Fruit fly (Drosophila melanogaster) Kc167 (cell line): Measurements from ENCODE around the gene Dlip1.

Experiments used
- Myc ChIP-seq: fragments of >200 bp; optimal IDR thresholded peaks from 2 replicates; lab custom pipeline; 2017; ENCODE audit warnings: missing external identifiers
- Sin3A ChIP-seq: fragments of >200 bp; optimal IDR thresholded peaks from 2 replicates; lab custom pipeline; 2018; ENCODE audit warnings: missing external identifiers
- h ChIP-seq: fragments of >200 bp; optimal IDR thresholded peaks from 3 replicates; lab custom pipeline; 2018; ENCODE audit warnings: missing external identifiers
- insv ChIP-seq: fragments of >200 bp; optimal IDR thresholded peaks from 3 replicates; lab custom pipeline; 2018; ENCODE audit warnings: missing external identifiers
- psq ChIP-seq: fragments of >200 bp; optimal IDR thresholded peaks from 2 replicates; lab custom pipeline; 2017; ENCODE audit warnings: missing external identifiers
- ttk ChIP-seq: sonication (Bioruptor generic); optimal IDR thresholded peaks from 2 replicates; lab custom pipeline; 2017; ENCODE audit warnings: missing external identifiers

Gene Dlip1

DNA sequence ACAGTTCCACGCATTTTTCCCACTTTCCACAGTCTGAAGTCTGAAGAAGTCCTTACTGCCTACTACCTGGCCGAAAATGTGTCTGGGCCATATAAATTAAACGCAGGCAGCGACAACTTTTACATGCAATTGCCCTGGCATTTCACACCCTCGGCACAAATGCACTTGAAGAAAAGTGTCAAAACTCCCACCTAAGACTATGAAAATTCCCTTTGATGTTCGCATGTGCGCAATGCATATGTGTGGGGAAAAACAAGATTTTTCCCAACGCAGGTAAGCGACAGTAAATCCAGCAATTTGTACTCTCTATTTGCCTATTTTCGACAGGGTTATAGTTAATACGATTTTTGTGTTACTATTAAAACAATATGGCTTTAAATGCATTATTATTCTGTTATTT is 29.0 kb upstream of the Dlip1 start:
- TF ChIP-seq h (no peak), ttk (lab: Kevin White, UChicago) (no peak), psq (lab: Kevin White, UChicago) (no peak), Myc (no peak), Sin3A (lab: Kevin White, UChicago) (no peak), insv (lab: Kevin White, UChicago) (no peak)

DNA sequence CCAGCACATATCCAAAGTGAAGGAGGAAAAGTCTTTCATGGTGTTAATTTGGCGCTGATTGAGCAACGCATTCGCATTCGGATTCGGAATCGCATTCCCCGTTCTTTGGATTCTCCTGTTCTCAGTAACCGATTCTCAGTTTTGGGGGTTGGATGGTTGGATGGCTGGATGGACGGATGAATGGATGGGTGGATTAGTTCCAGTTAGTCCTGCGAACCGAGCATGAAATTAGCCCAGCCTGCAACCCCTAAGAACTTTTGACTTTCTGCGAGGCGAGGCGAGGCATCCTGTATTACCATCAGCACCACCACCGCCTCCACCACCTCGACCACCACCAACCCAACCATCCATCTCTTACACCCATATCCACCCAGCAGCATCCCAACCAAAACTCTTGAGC is 28.2 kb upstream of the Dlip1 start:
- TF ChIP-seq ttk (lab: Kevin White, UChicago) (no peak), insv (lab: Kevin White, UChicago) (no peak), h (no peak), psq (lab: Kevin White, UChicago) (no peak), Sin3A (lab: Kevin White, UChicago) (no peak), Myc (no peak)

DNA sequence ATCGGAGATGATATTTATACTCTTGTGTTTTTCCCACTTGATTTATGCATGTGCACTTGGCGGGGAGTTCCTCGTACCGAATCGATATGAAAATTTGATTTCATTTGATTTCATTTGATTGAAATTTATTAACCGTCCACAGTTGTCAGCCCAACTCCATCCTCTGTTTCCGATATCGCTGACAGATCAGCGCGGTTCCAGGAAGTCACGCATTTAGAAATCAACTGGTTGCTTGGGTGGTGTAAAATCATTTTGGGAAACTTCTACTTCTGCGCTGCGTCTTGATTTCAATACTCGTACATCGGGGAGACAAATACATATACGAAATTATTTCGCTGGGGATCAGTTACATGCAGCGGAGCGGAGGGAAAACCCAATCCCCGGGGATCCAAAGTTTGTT is 26.9 kb upstream of the Dlip1 start:
- TF ChIP-seq Myc (no peak), psq (lab: Kevin White, UChicago) (no peak), Sin3A (lab: Kevin White, UChicago) (no peak), ttk (lab: Kevin White, UChicago) (no peak), h (no peak), insv (lab: Kevin White, UChicago) (no peak)

DNA sequence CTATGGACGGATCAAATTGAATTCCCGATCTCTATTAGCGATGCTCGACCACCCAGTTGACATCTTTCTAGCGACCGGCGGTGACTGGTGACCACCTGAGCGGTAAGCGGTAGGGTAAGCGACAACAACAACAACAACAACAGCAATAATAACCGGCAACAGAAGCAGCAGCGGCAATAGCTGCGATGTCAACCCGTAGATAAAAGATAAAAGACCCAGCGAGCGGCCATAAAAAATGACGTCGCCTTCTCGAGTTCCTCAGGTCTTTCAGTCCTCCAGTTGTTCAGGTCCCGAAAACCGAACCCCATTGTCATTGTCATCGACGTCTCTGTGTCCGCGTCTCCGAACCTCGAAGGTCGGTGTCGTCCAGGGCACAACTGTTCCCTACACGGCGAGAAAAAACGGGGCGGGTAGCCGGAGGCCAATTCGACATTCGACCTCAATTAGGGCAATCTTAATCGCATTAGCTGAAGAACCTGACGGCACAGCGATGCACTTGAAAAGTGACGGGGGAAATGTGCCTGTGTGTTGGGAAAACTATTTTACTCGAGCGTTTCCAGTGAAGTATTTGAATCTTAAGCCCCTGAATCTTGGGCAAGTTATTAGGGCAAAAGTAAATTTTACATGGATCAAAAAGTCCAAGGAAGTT is 25.7 kb upstream of the Dlip1 start:
- TF ChIP-seq h: no peak
- no peak for TF ChIP-seq ttk (lab: Kevin White, UChicago)
- no peak for TF ChIP-seq psq (lab: Kevin White, UChicago)
- no peak for TF ChIP-seq Sin3A (lab: Kevin White, UChicago)

DNA sequence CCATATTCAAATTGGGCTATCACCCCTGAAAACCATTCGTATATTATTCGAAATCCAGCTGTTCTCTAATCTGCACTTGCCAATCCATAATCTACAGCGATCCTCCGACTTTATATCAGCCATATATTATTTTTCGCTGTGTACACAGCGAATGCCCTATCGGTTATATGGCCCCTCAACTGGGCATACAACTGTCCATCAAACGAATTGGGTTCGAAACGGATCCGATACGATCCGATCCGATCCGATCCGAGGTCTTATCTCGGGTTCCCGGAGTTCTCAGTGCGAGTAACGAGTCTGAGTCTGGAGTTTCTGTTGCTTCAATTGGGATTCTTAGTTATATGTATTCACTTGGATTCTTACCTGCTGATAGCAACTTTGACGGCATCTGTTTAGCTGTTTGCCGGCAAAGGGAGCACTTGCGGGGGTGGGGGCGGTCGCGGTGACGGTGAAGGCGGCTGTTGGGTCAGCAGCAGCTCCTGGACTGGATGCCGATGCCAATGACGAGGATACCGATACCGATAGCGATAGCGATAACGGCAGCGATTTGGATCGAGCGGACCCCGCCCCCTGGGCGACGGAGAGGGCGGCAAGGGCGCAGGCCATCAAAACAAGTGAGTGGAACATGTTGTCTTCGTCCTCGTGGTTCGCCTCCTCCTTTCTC is 24.7 kb upstream of the Dlip1 start:
- TF ChIP-seq ttk (lab: Kevin White, UChicago) (no peak), psq (lab: Kevin White, UChicago) (no peak), insv (lab: Kevin White, UChicago) (no peak), Sin3A (lab: Kevin White, UChicago) (no peak), h (no peak), Myc (no peak)

DNA sequence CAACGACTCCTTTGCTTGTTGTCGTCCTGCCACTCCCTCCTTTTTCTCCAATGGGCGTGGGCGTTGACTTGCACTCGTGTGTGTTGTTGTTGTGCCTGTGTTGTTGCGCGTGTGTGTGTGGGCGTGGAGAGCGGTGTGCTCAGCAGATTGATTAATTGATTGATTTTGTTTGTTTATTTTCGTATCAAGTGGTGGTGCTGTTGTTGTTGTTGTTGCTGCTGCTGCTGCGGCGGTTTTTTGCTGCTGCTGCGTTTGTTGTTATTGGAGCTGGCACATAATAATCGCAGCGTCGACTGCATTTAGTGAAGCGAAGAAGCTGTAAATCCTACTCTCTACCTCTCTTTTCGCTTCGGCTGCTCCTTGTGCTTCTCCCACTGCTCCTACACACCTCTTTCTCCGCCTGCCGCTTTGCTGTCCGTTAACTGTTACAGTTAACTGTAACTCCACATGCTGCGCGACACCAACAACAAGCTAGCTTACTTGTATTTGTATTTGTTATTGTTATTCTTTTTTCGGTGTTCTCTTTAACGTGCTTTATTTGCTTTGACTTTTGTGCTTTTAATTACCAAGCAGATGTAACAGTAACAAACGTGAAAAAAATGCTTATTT is 24.1 kb upstream of the Dlip1 start:
- TF ChIP-seq ttk (lab: Kevin White, UChicago): no peak
- TF ChIP-seq Myc: no peak

DNA sequence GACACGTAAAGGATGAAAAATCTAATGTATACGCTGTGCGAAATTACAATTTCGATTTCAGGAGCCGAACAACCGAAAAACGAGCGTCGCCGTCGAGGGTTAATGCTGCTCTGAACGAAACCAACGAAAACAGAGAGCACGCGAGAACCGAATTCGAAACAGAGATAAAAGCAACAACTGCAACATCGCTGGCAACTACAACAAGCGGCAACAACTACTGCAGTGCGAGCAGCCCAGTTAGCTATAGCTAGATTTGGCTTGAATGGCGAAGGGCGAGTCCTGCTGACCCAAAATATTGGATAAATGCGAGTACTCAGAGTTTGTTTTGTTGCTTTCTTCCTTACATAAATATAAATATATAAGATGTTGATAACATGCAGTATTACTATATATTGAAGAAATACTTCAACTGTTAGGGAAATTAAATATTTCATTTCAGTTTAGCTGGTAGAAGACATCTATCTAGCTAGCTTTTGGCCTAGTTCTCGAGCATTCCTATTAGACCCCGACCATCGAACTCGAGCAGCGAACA is 23.4 kb upstream of the Dlip1 start, which contains the start of gene fend:
fend (minus strand) TSS at position 178 of the 532 bp plus-strand sequence.
- TF ChIP-seq ttk (lab: Kevin White, UChicago) (no peak), h (no peak), psq (lab: Kevin White, UChicago) (no peak), Myc (no peak), insv (lab: Kevin White, UChicago) (no peak), Sin3A (lab: Kevin White, UChicago) (no peak)

DNA sequence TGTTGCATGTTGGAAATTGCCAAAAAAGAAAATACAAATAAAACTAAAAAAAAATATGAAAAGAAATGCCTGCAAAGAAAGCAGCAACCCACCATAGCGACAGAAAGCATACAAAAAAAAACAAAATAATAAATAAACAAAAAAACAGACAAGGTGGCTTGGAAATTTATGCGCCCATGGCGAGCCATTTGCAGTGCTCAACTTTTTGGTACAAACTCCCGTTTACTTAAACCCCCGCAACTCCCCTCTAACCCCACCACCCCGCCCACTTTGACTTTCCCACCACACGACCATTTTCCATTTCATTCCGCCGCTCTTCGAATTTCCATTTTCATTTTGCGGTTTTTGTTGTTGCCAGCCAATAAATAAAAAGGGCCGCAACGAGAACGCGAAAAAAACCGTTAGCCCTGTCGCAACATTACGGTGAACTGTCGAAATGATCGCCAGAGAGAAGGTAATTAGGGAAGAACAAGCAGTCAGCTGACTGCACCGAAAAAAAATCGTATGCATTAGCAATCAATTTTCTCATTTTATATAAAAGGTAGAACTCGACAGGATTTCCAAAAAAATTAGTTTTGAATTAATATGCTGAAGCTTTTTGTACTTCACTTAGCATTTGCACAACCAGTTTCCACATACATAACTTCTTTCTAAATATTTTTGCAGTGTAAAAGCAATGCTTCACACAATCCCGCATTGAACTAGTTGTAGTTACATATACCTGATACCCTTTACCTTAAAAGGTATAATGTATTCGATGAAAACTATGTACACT is 21.5 kb upstream of the Dlip1 start:
- TF ChIP-seq Sin3A (lab: Kevin White, UChicago): no peak
- TF ChIP-seq psq (lab: Kevin White, UChicago): no peak
- no peak for TF ChIP-seq h
- no peak for TF ChIP-seq ttk (lab: Kevin White, UChicago)
- TF ChIP-seq Myc: no peak
- no peak for TF ChIP-seq insv (lab: Kevin White, UChicago)

DNA sequence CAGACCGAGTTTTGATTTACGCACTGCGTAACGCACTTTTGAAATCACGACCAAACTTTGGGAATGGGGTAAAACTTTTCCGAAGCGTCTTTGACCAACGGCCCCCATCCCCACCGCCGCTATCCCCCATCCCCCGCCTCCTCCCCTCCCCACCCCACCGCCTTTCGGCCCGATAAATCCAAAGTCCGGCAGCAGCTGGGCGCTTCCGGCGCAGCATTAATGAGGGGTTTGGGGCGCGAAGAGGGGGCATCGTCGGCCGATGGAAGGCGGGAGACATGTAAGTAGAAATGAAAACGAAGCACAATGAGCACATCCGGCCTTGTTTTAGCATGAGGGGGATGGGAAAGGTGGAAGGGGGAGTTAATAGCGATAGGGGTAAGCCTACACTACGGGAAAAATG is 19.3 kb upstream of the Dlip1 start:
- TF ChIP-seq ttk (lab: Kevin White, UChicago): no peak
- TF ChIP-seq h: no peak
- TF ChIP-seq insv (lab: Kevin White, UChicago): no peak
- TF ChIP-seq psq (lab: Kevin White, UChicago): no peak
- no peak for TF ChIP-seq Myc
- no peak for TF ChIP-seq Sin3A (lab: Kevin White, UChicago)

DNA sequence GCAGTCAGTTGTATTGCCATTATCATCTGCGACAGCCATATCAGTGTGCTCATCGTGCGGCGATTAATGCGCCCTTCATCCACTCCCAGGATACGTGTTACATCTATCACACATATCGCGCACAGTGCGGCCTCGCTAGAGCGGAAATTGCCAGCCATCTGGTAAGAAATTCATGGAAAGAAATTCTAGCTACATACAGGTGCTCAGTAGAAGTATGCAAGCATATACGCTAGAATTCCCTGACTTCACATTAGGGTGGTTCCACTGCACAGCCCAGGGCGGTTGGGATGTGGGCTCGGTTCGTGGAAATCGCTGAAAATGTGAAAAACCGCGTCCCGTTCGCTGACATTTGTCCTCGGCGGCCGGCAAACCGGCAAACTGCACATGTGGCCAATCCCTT is 17.2 kb upstream of the Dlip1 start:
- TF ChIP-seq ttk (lab: Kevin White, UChicago) (no peak), Myc (no peak), insv (lab: Kevin White, UChicago) (no peak), h (no peak), psq (lab: Kevin White, UChicago) (no peak), Sin3A (lab: Kevin White, UChicago) (no peak)

DNA sequence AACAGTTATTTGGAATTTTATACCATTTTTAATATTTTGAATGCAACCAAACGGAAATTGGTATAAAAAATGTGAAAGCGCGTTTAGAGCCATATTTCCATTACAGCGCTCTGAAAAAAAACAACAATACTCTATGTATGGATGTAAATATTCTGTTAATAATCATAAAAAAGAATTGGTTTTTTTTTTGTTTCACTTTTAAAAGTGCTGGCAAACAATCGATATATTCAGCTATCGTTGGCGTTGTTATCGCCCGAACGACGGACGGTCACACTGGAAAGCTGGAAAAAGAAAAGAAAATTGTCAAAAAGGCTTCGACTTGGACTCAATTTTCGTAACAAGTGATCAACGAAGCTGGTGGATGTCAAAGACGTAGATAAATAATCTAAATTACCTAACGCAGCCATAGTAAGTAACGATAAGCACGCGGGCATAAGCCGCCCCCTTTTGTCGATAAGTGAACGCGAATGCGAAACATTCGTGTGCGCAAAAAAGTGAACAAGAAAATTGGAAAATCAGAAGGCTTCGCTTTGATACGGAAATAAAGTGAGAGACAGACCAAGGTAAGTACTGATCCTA is 16.1 kb upstream of the Dlip1 start, which contains the start of gene CG7065:
CG7065 (plus strand) TSS at position 270 of the 579 bp plus-strand sequence.
- TF ChIP-seq psq (lab: Kevin White, UChicago) (no peak), ttk (lab: Kevin White, UChicago) (no peak), h (no peak), Sin3A (lab: Kevin White, UChicago) (no peak), insv (lab: Kevin White, UChicago) (no peak), Myc (no peak)
